Fruit fly (Drosophila melanogaster) whole organism, embryonic: ENCODE results near the gene CG31029.

ENCODE experiments used
- Bdp1 ChIP-seq: fragments of 200-800 bp; sonication (Bioruptor generic); optimal IDR thresholded peaks from 3 replicates; lab custom pipeline; 2016; ENCODE audit warnings: missing biosample characterization, missing genetic modification characterization
- C15 ChIP-seq: fragments of 200-800 bp; sonication (Bioruptor generic); IDR thresholded peaks from 3 replicates; pipeline ENCODE4 v1.3.6; 2022; ENCODE audit warnings: missing biosample characterization, missing genetic modification characterization
- CG10543 ChIP-seq: fragments of 200-800 bp; sonication (Bioruptor generic); optimal IDR thresholded peaks from 3 replicates; lab custom pipeline; 2017; ENCODE audit warnings: missing biosample characterization, mild to moderate bottlenecking, missing genetic modification characterization, moderate library complexity
- CG13296 ChIP-seq: fragments of 200-800 bp; sonication (Bioruptor generic); optimal IDR thresholded peaks from 3 replicates; lab custom pipeline; 2018; ENCODE audit warnings: missing biosample characterization, mild to moderate bottlenecking, missing genetic modification characterization
- CG13894 ChIP-seq: fragments of 200-800 bp; sonication (Bioruptor generic); optimal IDR thresholded peaks from 3 replicates; lab custom pipeline; 2018; ENCODE audit warnings: missing biosample characterization, mild to moderate bottlenecking, missing genetic modification characterization, moderate library complexity
- CG14667 ChIP-seq: fragments of 200-800 bp; sonication (Bioruptor generic); IDR thresholded peaks from 2 replicates; pipeline ENCODE4 v1.3.6; 2022; ENCODE audit warnings: missing biosample characterization, missing genetic modification characterization
- CG17385 ChIP-seq: fragments of 200-800 bp; sonication (Bioruptor generic); optimal IDR thresholded peaks from 3 replicates; lab custom pipeline; 2018; ENCODE audit warnings: missing biosample characterization, mild to moderate bottlenecking, missing genetic modification characterization
- CG18011 ChIP-seq: fragments of 200-800 bp; sonication (Bioruptor generic); optimal IDR thresholded peaks from 2 replicates; lab custom pipeline; 2017; ENCODE audit warnings: missing biosample characterization, missing genetic modification characterization, mild to moderate bottlenecking, moderate library complexity, missing genotype
- CG1832 ChIP-seq: fragments of 200-800 bp; sonication (Bioruptor generic); optimal IDR thresholded peaks from 2 replicates; lab custom pipeline; 2017; ENCODE audit warnings: missing biosample characterization, mild to moderate bottlenecking, missing genetic modification characterization, inconsistent platforms
- CG33557 ChIP-seq: fragments of 200-800 bp; sonication (Bioruptor generic); optimal IDR thresholded peaks from 2 replicates; lab custom pipeline; 2019; ENCODE audit warnings: missing biosample characterization, mild to moderate bottlenecking, missing genetic modification characterization, moderate library complexity
- CG34376 ChIP-seq: fragments of 200-800 bp; sonication (Bioruptor generic); optimal IDR thresholded peaks from 2 replicates; lab custom pipeline; 2018; ENCODE audit warnings: missing biosample characterization, mild to moderate bottlenecking, missing genetic modification characterization
- CG4730 ChIP-seq: fragments of 200-800 bp; sonication (Bioruptor generic); IDR thresholded peaks from 2 replicates; pipeline ENCODE4 v1.3.6; 2022; ENCODE audit warnings: missing biosample characterization, missing genetic modification characterization
- CG5953 ChIP-seq: fragments of 200-800 bp; sonication (Bioruptor generic); IDR thresholded peaks from 2 replicates; pipeline ENCODE4 v1.3.6; 2022; ENCODE audit warnings: missing biosample characterization, missing genetic modification characterization
- CG6272 ChIP-seq: fragments of 200-800 bp; sonication (Bioruptor generic); IDR thresholded peaks from 2 replicates; pipeline ENCODE4 v1.3.6; 2022; ENCODE audit warnings: missing biosample characterization, missing genetic modification characterization
- CG7271 ChIP-seq: fragments of 200-800 bp; sonication (Bioruptor generic); optimal IDR thresholded peaks from 2 replicates; lab custom pipeline; 2018; ENCODE audit warnings: missing biosample characterization, mild to moderate bottlenecking, missing genetic modification characterization, moderate library complexity
- CG8924 ChIP-seq: fragments of 200-800 bp; optimal IDR thresholded peaks from 3 replicates; lab custom pipeline; 2019; ENCODE audit warnings: missing biosample characterization, mild to moderate bottlenecking, missing genetic modification characterization, moderate library complexity
- CTCF ChIP-seq: fragments of 200-800 bp; sonication (Bioruptor generic); optimal IDR thresholded peaks from 2 replicates; lab custom pipeline; 2017; ENCODE audit warnings: missing biosample characterization, mild to moderate bottlenecking, missing genetic modification characterization, moderate library complexity
- CoRest ChIP-seq: fragments of 200-800 bp; sonication (Bioruptor generic); optimal IDR thresholded peaks from 3 replicates; lab custom pipeline; 2018; ENCODE audit warnings: missing biosample characterization, mild to moderate bottlenecking, missing genetic modification characterization, moderate library complexity
- D ChIP-seq, 2 experiments: fragments of 200-800 bp in 1 of 2; fragments of >200 bp in 1 of 2; sonication (Bioruptor generic) in 1 of 2; optimal IDR thresholded peaks; 2 replicates in 1 of 2; 3 replicates in 1 of 2; lab custom pipeline; 2017; ENCODE audit warnings: mild to moderate bottlenecking in 1 of 2, missing biosample characterization in 1 of 2, missing genetic modification characterization in 1 of 2, missing genetic modification reagents in 1 of 2
- D19A ChIP-seq: fragments of 200-800 bp; optimal IDR thresholded peaks from 3 replicates; lab custom pipeline; 2019; ENCODE audit warnings: missing biosample characterization, mild to moderate bottlenecking, missing genetic modification characterization, moderate library complexity
- Drgx ChIP-seq: fragments of 200-800 bp; sonication (Bioruptor generic); IDR thresholded peaks from 2 replicates; pipeline ENCODE4 v1.3.6; 2022; ENCODE audit warnings: missing biosample characterization, missing genetic modification characterization
- E2f2 ChIP-seq: fragments of 200-800 bp; sonication (Bioruptor generic); IDR thresholded peaks from 2 replicates; pipeline ENCODE4 v1.3.6; 2022; ENCODE audit warnings: missing biosample characterization, missing genetic modification characterization
- Fer2 ChIP-seq: fragments of 200-800 bp; sonication (Bioruptor generic); optimal IDR thresholded peaks from 2 replicates; lab custom pipeline; 2018; ENCODE audit warnings: missing biosample characterization, mild to moderate bottlenecking, missing genetic modification characterization, moderate library complexity
- Hand ChIP-seq: fragments of 200-800 bp; sonication (Bioruptor generic); optimal IDR thresholded peaks from 2 replicates; lab custom pipeline; 2017; ENCODE audit warnings: mild to moderate bottlenecking, missing biosample characterization, missing genetic modification reagents, missing genetic modification characterization
- Lim3 ChIP-seq: fragments of 200-800 bp; sonication (Bioruptor generic); IDR thresholded peaks from 2 replicates; pipeline ENCODE4 v1.3.6; 2022; ENCODE audit warnings: missing biosample characterization, missing genetic modification characterization
- MBD-R2 ChIP-seq: fragments of 200-800 bp; sonication (Bioruptor generic); IDR thresholded peaks from 2 replicates; pipeline ENCODE4 v1.3.6; 2022; ENCODE audit warnings: missing biosample characterization, missing genetic modification characterization
- NC2α ChIP-seq: fragments of 200-800 bp; sonication (Bioruptor generic); optimal IDR thresholded peaks from 2 replicates; lab custom pipeline; 2016; ENCODE audit warnings: missing biosample characterization, missing genetic modification characterization
- Nf-YB ChIP-seq: fragments of 200-800 bp; sonication (Bioruptor generic); optimal IDR thresholded peaks from 3 replicates; lab custom pipeline; 2019; ENCODE audit warnings: missing biosample characterization, mild to moderate bottlenecking, missing genetic modification characterization, moderate library complexity
- Opbp ChIP-seq: fragments of 200-800 bp; sonication (Bioruptor generic); IDR thresholded peaks from 3 replicates; pipeline ENCODE4 v1.3.6; 2022; ENCODE audit warnings: missing biosample characterization, missing genetic modification characterization; ENCODE audit not compliant: partially characterized antibody
- Rfx ChIP-seq: fragments of 200-800 bp; sonication (Bioruptor generic); IDR thresholded peaks from 2 replicates; pipeline ENCODE4 v1.3.6; 2022; ENCODE audit warnings: missing biosample characterization, missing genetic modification characterization
- aop ChIP-seq: fragments of 200-800 bp; sonication (Bioruptor generic); IDR thresholded peaks from 2 replicates; pipeline ENCODE4 v1.3.6; 2022; ENCODE audit warnings: missing biosample characterization, missing genetic modification characterization
- az2 ChIP-seq: fragments of 200-800 bp; sonication (Bioruptor generic); optimal IDR thresholded peaks from 3 replicates; lab custom pipeline; 2016; ENCODE audit warnings: missing biosample characterization, missing genetic modification characterization
- bab2 ChIP-seq: fragments of 200-800 bp; sonication (Bioruptor generic); optimal IDR thresholded peaks from 2 replicates; lab custom pipeline; 2016; ENCODE audit warnings: missing biosample characterization, missing genetic modification characterization
- bbx ChIP-seq: fragments of 200-800 bp; sonication (Bioruptor generic); IDR thresholded peaks from 2 replicates; pipeline ENCODE4 v1.3.6; 2022; ENCODE audit warnings: missing biosample characterization, missing genetic modification characterization; ENCODE audit not compliant: partially characterized antibody
- bcd ChIP-seq: fragments of 200-800 bp; sonication (Bioruptor generic); optimal IDR thresholded peaks from 2 replicates; lab custom pipeline; 2017; ENCODE audit warnings: missing biosample characterization, mild to moderate bottlenecking, missing genetic modification characterization
- bowl ChIP-seq: fragments of 200-800 bp; sonication (Bioruptor generic); IDR thresholded peaks from 2 replicates; pipeline ENCODE4 v1.3.6; 2022; ENCODE audit warnings: missing biosample characterization, missing genetic modification characterization
- caup ChIP-seq: fragments of 200-800 bp; sonication (Bioruptor generic); optimal IDR thresholded peaks from 3 replicates; lab custom pipeline; 2017; ENCODE audit warnings: missing biosample characterization, mild to moderate bottlenecking, missing genetic modification characterization, moderate library complexity; ENCODE audit not compliant: severe bottlenecking
- chn ChIP-seq: fragments of 200-800 bp; sonication (Bioruptor generic); optimal IDR thresholded peaks from 2 replicates; lab custom pipeline; 2016; ENCODE audit warnings: missing biosample characterization, missing genetic modification characterization
- crp ChIP-seq, 2 experiments: fragments of 200-800 bp; sonication (Bioruptor generic); optimal IDR thresholded peaks; 2 replicates in 1 of 2; 3 replicates in 1 of 2; lab custom pipeline; 2017; ENCODE audit warnings: missing biosample characterization in 2 of 2, missing genetic modification characterization in 2 of 2, mild to moderate bottlenecking in 1 of 2, moderate library complexity in 1 of 2
- dysf ChIP-seq: fragments of 200-800 bp; sonication (Bioruptor generic); IDR thresholded peaks from 3 replicates; pipeline ENCODE4 v1.3.6; 2022; ENCODE audit warnings: missing biosample characterization, missing genetic modification characterization
- eve ChIP-seq, 2 experiments: fragments of >200 bp; optimal IDR thresholded peaks; 2 replicates each; lab custom pipeline; 2017; ENCODE audit warnings: missing biosample characterization in 2 of 2, missing genetic modification characterization in 2 of 2
- otp ChIP-seq: fragments of 200-800 bp; sonication (Bioruptor generic); IDR thresholded peaks from 3 replicates; pipeline ENCODE4, ENCODE4 v1.3.6; 2022; ENCODE audit warnings: missing biosample characterization, missing genetic modification characterization
- pnt ChIP-seq: fragments of 200-800 bp; sonication (Bioruptor generic); optimal IDR thresholded peaks from 3 replicates; lab custom pipeline; 2016; ENCODE audit warnings: missing biosample characterization, missing genetic modification characterization
- sc ChIP-seq, 3 experiments: fragments of >200 bp in 2 of 3; fragments of 200-800 bp in 1 of 3; sonication (Bioruptor generic) in 1 of 3; optimal IDR thresholded peaks; 2 replicates in 2 of 3; 3 replicates in 1 of 3; lab custom pipeline; 2017; ENCODE audit warnings: mild to moderate bottlenecking in 1 of 3, missing biosample characterization in 1 of 3, missing genetic modification characterization in 1 of 3, missing genetic modification reagents in 1 of 3
- sim ChIP-seq: fragments of 200-800 bp; sonication (Bioruptor generic); IDR thresholded peaks from 2 replicates; pipeline ENCODE4 v1.3.6; 2022; ENCODE audit warnings: missing biosample characterization, missing genetic modification characterization
- slp2 ChIP-seq: fragments of 200-800 bp; sonication (Bioruptor generic); optimal IDR thresholded peaks from 2 replicates; lab custom pipeline; 2016; ENCODE audit warnings: missing biosample characterization, missing genetic modification characterization
- stc ChIP-seq: fragments of 200-800 bp; sonication (Bioruptor generic); IDR thresholded peaks from 2 replicates; pipeline ENCODE4 v1.3.6; 2022; ENCODE audit warnings: missing biosample characterization, missing genetic modification characterization
- usp ChIP-seq: fragments of >200 bp; optimal IDR thresholded peaks from 2 replicates; lab custom pipeline; 2017; ENCODE audit warnings: missing biosample characterization, missing genetic modification characterization
- wor ChIP-seq: fragments of 200-800 bp; sonication (Bioruptor generic); IDR thresholded peaks from 2 replicates; pipeline ENCODE4 v1.3.6; 2022; ENCODE audit warnings: missing biosample characterization, missing genetic modification characterization
- zf30C ChIP-seq: fragments of 200-800 bp; sonication (Bioruptor generic); optimal IDR thresholded peaks from 3 replicates; lab custom pipeline; 2018; ENCODE audit warnings: missing biosample characterization, mild to moderate bottlenecking, missing genetic modification characterization

CG31029 gene

dm6 chr3R:30092700-30093044 is 39.5 kb downstream of the CG31029 start (continued):
- TF ChIP-seq sc (optimal IDR thresholded peaks at IDR 0.05; lab: Kevin White, UChicago) (no peak), sc (GFP tag; optimal IDR thresholded peaks at IDR 0.05; lab: Kevin White, UChicago) (peak; percentile 43), E2f2 (GFP tag; lab: Robert Waterston, UW) (peak; percentile 57), CG5953 (GFP tag; lab: Robert Waterston, UW) (peak; percentile 60), chn (GFP tag; lab: Kevin White, UChicago) (peak; percentile 84), CG10543 (GFP tag; lab: Kevin White, UChicago) (peak; percentile 56), aop (no peak), Hand (GFP tag; lab: Kevin White, UChicago) (peak; percentile 70), otp (GFP tag; lab: Robert Waterston, UW) (peak; percentile 80; the same call in 2 of the 3 replicates), Opbp (GFP tag; lab: Robert Waterston, UW) (no peak), usp (no peak), CG17385 (GFP tag; lab: Kevin White, UChicago) (peak; percentile 84), bowl (GFP tag; lab: Robert Waterston, UW) (peak; percentile 63), sim (GFP tag; lab: Robert Waterston, UW) (peak; percentile 68), bab2 (GFP tag; lab: Kevin White, UChicago) (peak; percentile 90), Bdp1 (peak; percentile 68), MBD-R2 (peak; percentile 59; the same call in 1 of the 2 replicates), bbx (no peak), CG34376 (GFP tag; lab: Kevin White, UChicago) (peak; percentile 58), Rfx (GFP tag; lab: Robert Waterston, UW) (peak; percentile 91), CTCF (GFP tag; lab: Kevin White, UChicago) (peak; percentile 18), slp2 (peak; percentile 64), CG1832 (GFP tag; lab: Kevin White, UChicago) (no peak), CG8924 (peak; percentile 85), caup (GFP tag; lab: Kevin White, UChicago) (peak; percentile 83), CG33557 (GFP tag; lab: Kevin White, UChicago) (peak; percentile 38), CG7271 (no peak), CG6272 (GFP tag; lab: Robert Waterston, UW) (peak; percentile 74), NC2α (peak; percentile 55), eve (GFP tag; optimal IDR thresholded peaks at IDR 0.05; lab: Kevin White, UChicago) (peak in 1 of 2 experiments; percentile 76), pnt (GFP tag; lab: Kevin White, UChicago) (peak; percentile 84), D19A (tag; lab: Kevin White, UChicago) (peak; percentile 72), CG14667 (GFP tag; lab: Robert Waterston, UW) (peak; percentile 62), bcd (GFP tag; lab: Kevin White, UChicago) (peak; percentile 84), CG13894 (tag; lab: Kevin White, UChicago) (peak; percentile 80), CG18011 (GFP tag; lab: Kevin White, UChicago) (peak; percentile 52), stc (GFP tag; lab: Robert Waterston, UW) (peak; percentile 82), Fer2 (peak; percentile 69), az2 (GFP tag; lab: Kevin White, UChicago) (peak; percentile 82), Drgx (GFP tag; lab: Robert Waterston, UW) (peak; percentile 83), CoRest (tag; lab: Kevin White, UChicago) (peak; percentile 87), crp (GFP tag; optimal IDR thresholded peaks at IDR 0.05; lab: Kevin White, UChicago) (peak in 1 of 2 experiments; percentile 44), CG13296 (GFP tag; lab: Kevin White, UChicago) (peak; percentile 73), CG4730 (GFP tag; lab: Robert Waterston, UW) (peak; percentile 75), C15 (0 out of 3 replicates have a peak, but pooled peaks have one; percentile 65), dysf (peak; percentile 91), D (optimal IDR thresholded peaks at IDR 0.05; lab: Kevin White, UChicago) (no peak), D (GFP tag; optimal IDR thresholded peaks at IDR 0.05; lab: Kevin White, UChicago) (peak; percentile 77), wor (GFP tag; lab: Robert Waterston, UW) (peak; percentile 80; the same call in 1 of the 2 replicates), Lim3 (GFP tag; lab: Robert Waterston, UW) (no peak), zf30C (GFP tag; lab: Kevin White, UChicago) (peak; percentile 69), Nf-YB (GFP tag; lab: Kevin White, UChicago) (peak; percentile 58)
